Fruit fly (Drosophila melanogaster) whole organism, pupa: ENCODE data around the gene Zip89B.

Experiments used
- CG10348 ChIP-seq: fragments of 200-800 bp; sonication (Bioruptor generic); IDR thresholded peaks from 2 replicates; pipeline ENCODE4 v1.3.6; 2022; ENCODE audit warnings: missing biosample characterization, missing genetic modification characterization
- CG12605 ChIP-seq: fragments of 200-800 bp; sonication (Bioruptor generic); IDR thresholded peaks from 2 replicates; pipeline ENCODE4 v1.3.6; 2022; ENCODE audit warnings: missing biosample characterization, missing genetic modification characterization
- CG13204 ChIP-seq: fragments of 200-800 bp; sonication (Bioruptor generic); optimal IDR thresholded peaks from 2 replicates; lab custom pipeline; 2018; ENCODE audit warnings: missing biosample characterization, mild to moderate bottlenecking, missing genetic modification characterization, moderate library complexity
- CG14655 ChIP-seq: fragments of 200-800 bp; sonication (Bioruptor generic); optimal IDR thresholded peaks from 3 replicates; lab custom pipeline; 2017; ENCODE audit warnings: mild to moderate bottlenecking, missing biosample characterization, missing genetic modification reagents, missing genetic modification characterization
- CG15710 ChIP-seq: fragments of 200-800 bp; sonication (Bioruptor generic); optimal IDR thresholded peaks from 2 replicates; lab custom pipeline; 2018; ENCODE audit warnings: missing biosample characterization, mild to moderate bottlenecking, missing genetic modification characterization, moderate library complexity
- CG17806 ChIP-seq: fragments of 200-800 bp; sonication (Bioruptor generic); optimal IDR thresholded peaks from 2 replicates; lab custom pipeline; 2018; ENCODE audit warnings: missing biosample characterization, mild to moderate bottlenecking, missing genetic modification characterization, moderate library complexity
- CG32121 ChIP-seq: fragments of 200-800 bp; sonication (Bioruptor generic); IDR thresholded peaks from 2 replicates; pipeline ENCODE4 v1.3.6; 2022; ENCODE audit warnings: missing biosample characterization, missing genetic modification characterization
- CG34367 ChIP-seq: fragments of 200-800 bp; sonication (Bioruptor generic); optimal IDR thresholded peaks from 2 replicates; lab custom pipeline; 2018; ENCODE audit warnings: missing biosample characterization, mild to moderate bottlenecking, missing genetic modification characterization
- CG4496 ChIP-seq: fragments of 200-800 bp; sonication (Bioruptor generic); IDR thresholded peaks from 3 replicates; pipeline ENCODE4 v1.3.6; 2022; ENCODE audit warnings: missing biosample characterization, missing genetic modification characterization
- CG8159 ChIP-seq: fragments of 200-800 bp; sonication (Bioruptor generic); optimal IDR thresholded peaks from 3 replicates; lab custom pipeline; 2018; ENCODE audit warnings: missing biosample characterization, mild to moderate bottlenecking, missing genetic modification characterization, moderate library complexity
- CG8301 ChIP-seq: fragments of 200-800 bp; sonication (Bioruptor generic); optimal IDR thresholded peaks from 2 replicates; lab custom pipeline; 2018; ENCODE audit warnings: missing biosample characterization, mild to moderate bottlenecking, missing genetic modification characterization
- CG9948 ChIP-seq: fragments of 200-800 bp; sonication (Bioruptor generic); optimal IDR thresholded peaks from 2 replicates; lab custom pipeline; 2018; ENCODE audit warnings: missing biosample characterization, mild to moderate bottlenecking, missing genetic modification characterization, moderate library complexity
- D1 ChIP-seq: fragments of 200-800 bp; sonication (Bioruptor generic); optimal IDR thresholded peaks from 2 replicates; lab custom pipeline; 2018; ENCODE audit warnings: missing biosample characterization, mild to moderate bottlenecking, missing genetic modification characterization, moderate library complexity
- EcR ChIP-seq: fragments of 200-800 bp; sonication (Bioruptor generic); optimal IDR thresholded peaks from 3 replicates; lab custom pipeline; 2019; ENCODE audit warnings: missing biosample characterization, missing genetic modification characterization, mild to moderate bottlenecking, moderate library complexity, missing genetic modification reagents
- Ets98B ChIP-seq: fragments of 200-800 bp; sonication (Bioruptor generic); IDR thresholded peaks from 2 replicates; pipeline ENCODE4 v1.3.6; 2022; ENCODE audit warnings: missing biosample characterization, missing genetic modification characterization
- Pif1A ChIP-seq: fragments of 200-800 bp; sonication (Bioruptor generic); optimal IDR thresholded peaks from 3 replicates; lab custom pipeline; 2016; ENCODE audit warnings: missing biosample characterization, missing genetic modification characterization
- Pif1B ChIP-seq: fragments of 200-800 bp; sonication (Bioruptor generic); optimal IDR thresholded peaks from 3 replicates; lab custom pipeline; 2016; ENCODE audit warnings: missing biosample characterization, missing genetic modification characterization
- Snoo ChIP-seq: fragments of 200-800 bp; sonication (Bioruptor generic); optimal IDR thresholded peaks from 3 replicates; lab custom pipeline; 2017; ENCODE audit warnings: missing biosample characterization, mild to moderate bottlenecking, missing genetic modification characterization, inconsistent platforms
- fd96Ca ChIP-seq: fragments of 200-800 bp; sonication (Bioruptor generic); IDR thresholded peaks from 3 replicates; pipeline ENCODE4 v1.3.6; 2022; ENCODE audit warnings: missing biosample characterization, missing genetic modification characterization
- gl ChIP-seq: fragments of 200-800 bp; sonication (Bioruptor generic); optimal IDR thresholded peaks from 2 replicates; lab custom pipeline; 2018; ENCODE audit warnings: missing biosample characterization, mild to moderate bottlenecking, missing genetic modification characterization
- rn ChIP-seq: fragments of 200-800 bp; sonication (Bioruptor generic); IDR thresholded peaks from 2 replicates; pipeline ENCODE4 v1.3.6; 2022; ENCODE audit warnings: missing biosample characterization, missing genetic modification characterization

Gene Zip89B

dm6 chr3R:16305185-16305989 is at the start of gene Zip89B:
Gene Zip89B, plus strand, starts transcription at chr3R:16305758.
- no peak for TF ChIP-seq fd96Ca (GFP tag; lab: Robert Waterston, UW)
- TF ChIP-seq CG8301 (tag; lab: Kevin White, UChicago): no peak
- TF ChIP-seq CG14655: no peak
- no peak for TF ChIP-seq CG34367
- TF ChIP-seq CG10348 (GFP tag; lab: Robert Waterston, UW): no peak
- no peak for TF ChIP-seq CG9948
- no peak for TF ChIP-seq CG4496
- peak; percentile 23 for TF ChIP-seq Pif1B (GFP tag; lab: Kevin White, UChicago)
- no peak for TF ChIP-seq CG12605
- peak; percentile 93 for TF ChIP-seq EcR (GFP tag; lab: Kevin White, UChicago)
- no peak for TF ChIP-seq CG8159 (tag; lab: Kevin White, UChicago)
- TF ChIP-seq gl (tag; lab: Kevin White, UChicago): no peak
- TF ChIP-seq CG32121 (GFP tag; lab: Robert Waterston, UW): no peak
- no peak for TF ChIP-seq Pif1A (GFP tag; lab: Kevin White, UChicago)

- TF ChIP-seq CG32121 (GFP tag; lab: Robert Waterston, UW) (peak; percentile 65), CG4496 (peak; percentile 55; the same call in 2 of the 3 replicates), Ets98B (GFP tag; lab: Robert Waterston, UW) (peak; percentile 22; the same call in 1 of the 2 replicates), Snoo (no peak), CG8159 (tag; lab: Kevin White, UChicago) (no peak), CG13204 (GFP tag; lab: Kevin White, UChicago) (peak; percentile 88), EcR (GFP tag; lab: Kevin White, UChicago) (peak; percentile 55)
Observed at dm6 chr3R:16256135-16256534, 49.4 kb upstream of the Zip89B start.

- no peak for TF ChIP-seq CG13204 (GFP tag; lab: Kevin White, UChicago)
- TF ChIP-seq CG8301 (tag; lab: Kevin White, UChicago): no peak
- TF ChIP-seq gl (tag; lab: Kevin White, UChicago): no peak
- TF ChIP-seq CG9948: no peak
- no peak for TF ChIP-seq CG32121 (GFP tag; lab: Robert Waterston, UW)
- no peak for TF ChIP-seq CG17806 (tag; lab: Kevin White, UChicago)
- no peak for TF ChIP-seq rn
- TF ChIP-seq CG12605: no peak
- TF ChIP-seq Ets98B (GFP tag; lab: Robert Waterston, UW): no peak
- no peak for TF ChIP-seq CG8159 (tag; lab: Kevin White, UChicago)
- no peak for TF ChIP-seq CG34367
- no peak for TF ChIP-seq CG15710 (tag; lab: Kevin White, UChicago)
- no peak for TF ChIP-seq CG10348 (GFP tag; lab: Robert Waterston, UW)
- TF ChIP-seq D1 (tag; lab: Kevin White, UChicago): no peak
- TF ChIP-seq Snoo: no peak
- no peak for TF ChIP-seq EcR (GFP tag; lab: Kevin White, UChicago)
- TF ChIP-seq CG14655: no peak
- TF ChIP-seq CG4496: no peak
- TF ChIP-seq Pif1B (GFP tag; lab: Kevin White, UChicago): no peak
- no peak for TF ChIP-seq fd96Ca (GFP tag; lab: Robert Waterston, UW)
- TF ChIP-seq, all 21 proteins: peak for 0
Observed at dm6 chr3R:16257346-16257745, 48.2 kb upstream of the Zip89B start.

dm6 chr3R:16260385-16261169 is 45.0 kb upstream of the Zip89B start:
- no peak for TF ChIP-seq D1 (tag; lab: Kevin White, UChicago)
- TF ChIP-seq Ets98B (GFP tag; lab: Robert Waterston, UW): 0 out of 2 replicates have a peak, but pooled peaks have one; percentile 14
- peak; percentile 45; the same call in 1 of the 3 replicates for TF ChIP-seq CG4496
- no peak for TF ChIP-seq fd96Ca (GFP tag; lab: Robert Waterston, UW)
- TF ChIP-seq CG34367: peak; percentile 45
- peak; percentile 13 for TF ChIP-seq CG15710 (tag; lab: Kevin White, UChicago)
- peak; percentile 42 for TF ChIP-seq Snoo

dm6 chr3R:16263522-16264305 is 41.8 kb upstream of the Zip89B start, which contains the start of the genes bor and asun:
Gene bor, minus strand, starts transcription at chr3R:16264115.
Gene asun, plus strand, starts transcription at chr3R:16264271.
- TF ChIP-seq CG17806 (tag; lab: Kevin White, UChicago) (no peak), EcR (GFP tag; lab: Kevin White, UChicago) (no peak), CG12605 (peak; percentile 12; the same call in 1 of the 2 replicates), gl (tag; lab: Kevin White, UChicago) (no peak), rn (no peak), CG34367 (no peak), Ets98B (GFP tag; lab: Robert Waterston, UW) (no peak), CG4496 (peak; percentile 29; the same call in 1 of the 3 replicates), CG8159 (tag; lab: Kevin White, UChicago) (no peak), D1 (tag; lab: Kevin White, UChicago) (no peak), CG14655 (no peak)
- TF ChIP-seq, all 21 proteins: peak for 2
